Worm (Caenorhabditis elegans): ENCODE data around the gene ttr-29.

The ttr-29 gene

DNA sequence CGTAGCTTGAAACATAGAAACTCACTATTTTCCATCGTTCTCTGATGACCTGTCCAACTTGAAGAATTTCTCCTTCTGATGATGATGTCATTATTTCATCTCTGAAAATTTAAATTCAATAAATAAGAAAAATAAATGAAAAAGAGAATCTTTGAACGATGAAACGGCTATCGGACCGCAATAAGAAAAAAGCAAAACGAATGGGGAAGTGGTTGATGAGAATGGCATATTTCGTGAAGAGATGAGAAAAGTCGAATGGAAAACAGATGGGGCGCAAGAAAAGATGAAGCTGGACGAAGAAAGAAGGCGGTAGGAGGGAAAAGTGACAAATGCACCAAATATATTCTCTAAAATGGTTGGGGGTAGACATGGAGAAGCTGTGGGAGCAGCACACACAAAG lies 10.9 kb downstream of the ttr-29 start, which contains the start of gene ttbk-7:
ttbk-7 (minus strand) TSS at position 101 of the 400 bp plus-strand sequence.
- TF ChIP-seq med-1 (GFP tag; optimal IDR thresholded peaks at IDR 0.05; ENCODE audit: insufficient read depth) (no peak), klf-2 (GFP tag; conservative IDR thresholded peaks at IDR 0.05) (no peak)

ce11 chrV:12885860-12886259 lies 20.8 kb downstream of the ttr-29 start, which contains the start of gene glb-24:
Gene glb-24, minus strand, starts transcription at chrV:12885960.
- TF ChIP-seq tab-1 (GFP tag; IDR thresholded peaks at IDR 0.05), result no peak
- TF ChIP-seq med-1 (GFP tag; optimal IDR thresholded peaks at IDR 0.05; ENCODE audit: insufficient read depth), result no peak
- TF ChIP-seq flt-1 (GFP tag; IDR thresholded peaks at IDR 0.05), result no peak
- TF ChIP-seq klf-2 (GFP tag; conservative IDR thresholded peaks at IDR 0.05), result no peak
- TF ChIP-seq T22C8.4 (GFP tag; IDR thresholded peaks at IDR 0.05), result no peak
- no peak for TF ChIP-seq ztf-23 (GFP tag; IDR thresholded peaks at IDR 0.05)
- no peak for TF ChIP-seq ref-1 (GFP tag; conservative IDR thresholded peaks at IDR 0.05)
- TF ChIP-seq cog-1 (tag; optimal IDR thresholded peaks at IDR 0.05), result no peak
- no peak for TF ChIP-seq ztf-29 (GFP tag; IDR thresholded peaks at IDR 0.05)

DNA sequence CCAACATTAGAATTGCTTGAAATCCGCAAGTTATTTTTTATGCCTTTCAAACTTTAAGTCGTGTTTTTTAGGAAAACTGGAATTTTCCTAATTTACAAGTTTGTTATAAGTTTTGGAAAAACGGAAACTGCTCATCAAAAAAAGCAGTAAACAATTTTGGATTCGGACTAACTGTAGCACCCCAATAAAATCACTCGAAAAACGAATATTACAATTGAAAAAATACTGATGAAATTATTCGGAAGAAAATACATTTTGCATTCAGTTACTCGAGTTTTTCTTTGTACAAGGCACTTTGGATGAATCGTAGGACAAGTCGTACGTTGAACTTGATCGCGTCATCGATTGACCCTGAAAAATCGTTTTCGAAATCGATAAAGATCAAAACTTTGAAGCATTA lies 24.3 kb downstream of the ttr-29 start:
- no peak for TF ChIP-seq cog-1 (tag; optimal IDR thresholded peaks at IDR 0.05)
- TF ChIP-seq ztf-23 (GFP tag; IDR thresholded peaks at IDR 0.05), result no peak
- no peak for TF ChIP-seq flt-1 (GFP tag; IDR thresholded peaks at IDR 0.05)
- no peak for TF ChIP-seq T22C8.4 (GFP tag; IDR thresholded peaks at IDR 0.05)

DNA sequence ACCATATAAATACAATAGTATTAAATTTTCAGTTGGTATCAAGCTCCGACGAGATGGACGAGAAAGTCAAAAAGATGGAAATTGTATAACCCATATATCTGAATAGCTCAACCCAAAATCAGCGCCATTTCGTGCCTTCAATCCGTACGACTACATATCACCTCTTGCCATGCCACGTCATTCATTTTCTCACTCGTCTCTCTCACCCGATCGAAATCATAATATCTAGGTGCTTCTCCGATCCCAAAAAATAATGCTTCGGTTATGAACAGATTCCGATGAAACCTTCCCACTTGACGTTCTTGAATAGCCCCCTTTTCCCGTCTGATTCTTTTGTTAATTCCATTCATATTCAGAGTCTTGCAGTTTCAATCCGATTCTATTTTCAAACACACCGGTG lies 25.2 kb downstream of the ttr-29 start:
- no peak for TF ChIP-seq ztf-23 (GFP tag; IDR thresholded peaks at IDR 0.05)
- TF ChIP-seq klf-2 (GFP tag; conservative IDR thresholded peaks at IDR 0.05), result no peak
- no peak for TF ChIP-seq tab-1 (GFP tag; IDR thresholded peaks at IDR 0.05)
- no peak for TF ChIP-seq ztf-29 (GFP tag; IDR thresholded peaks at IDR 0.05)
- TF ChIP-seq flt-1 (GFP tag; IDR thresholded peaks at IDR 0.05), result no peak
- no peak for TF ChIP-seq T22C8.4 (GFP tag; IDR thresholded peaks at IDR 0.05)
- no peak for TF ChIP-seq ref-1 (GFP tag; conservative IDR thresholded peaks at IDR 0.05)
- no peak for TF ChIP-seq cog-1 (tag; optimal IDR thresholded peaks at IDR 0.05)
- no peak for TF ChIP-seq med-1 (GFP tag; optimal IDR thresholded peaks at IDR 0.05; ENCODE audit: insufficient read depth)

- TF ChIP-seq flt-1 (GFP tag; IDR thresholded peaks at IDR 0.05) (no peak), cog-1 (tag; optimal IDR thresholded peaks at IDR 0.05) (no peak), ref-1 (GFP tag; conservative IDR thresholded peaks at IDR 0.05) (no peak), tab-1 (GFP tag; IDR thresholded peaks at IDR 0.05) (no peak)
These were observed 27.3 kb downstream of the ttr-29 start for ce11 chrV:12879349-12879748.

- no peak for TF ChIP-seq T22C8.4 (GFP tag; IDR thresholded peaks at IDR 0.05)
- TF ChIP-seq med-1 (GFP tag; optimal IDR thresholded peaks at IDR 0.05; ENCODE audit: insufficient read depth), result no peak
- no peak for TF ChIP-seq ztf-23 (GFP tag; IDR thresholded peaks at IDR 0.05)
- TF ChIP-seq flt-1 (GFP tag; IDR thresholded peaks at IDR 0.05), result no peak
- no peak for TF ChIP-seq klf-2 (GFP tag; conservative IDR thresholded peaks at IDR 0.05)
- TF ChIP-seq ztf-29 (GFP tag; IDR thresholded peaks at IDR 0.05), result no peak
- TF ChIP-seq tab-1 (GFP tag; IDR thresholded peaks at IDR 0.05), result no peak
- no peak for TF ChIP-seq ref-1 (GFP tag; conservative IDR thresholded peaks at IDR 0.05)
- TF ChIP-seq cog-1 (tag; optimal IDR thresholded peaks at IDR 0.05), result no peak
These were observed 29.1 kb downstream of the ttr-29 start for ce11 chrV:12877579-12877978.

- TF ChIP-seq med-1 (GFP tag; optimal IDR thresholded peaks at IDR 0.05; ENCODE audit: insufficient read depth) (no peak), tab-1 (GFP tag; IDR thresholded peaks at IDR 0.05) (no peak), ref-1 (GFP tag; conservative IDR thresholded peaks at IDR 0.05) (no peak), ztf-29 (GFP tag; IDR thresholded peaks at IDR 0.05) (no peak), T22C8.4 (GFP tag; IDR thresholded peaks at IDR 0.05) (no peak), cog-1 (tag; optimal IDR thresholded peaks at IDR 0.05) (no peak), flt-1 (GFP tag; IDR thresholded peaks at IDR 0.05) (no peak), klf-2 (GFP tag; conservative IDR thresholded peaks at IDR 0.05) (no peak)
These were observed 29.9 kb downstream of the ttr-29 start for ce11 chrV:12876708-12877107.

- TF ChIP-seq T22C8.4 (GFP tag; IDR thresholded peaks at IDR 0.05) (no peak), med-1 (GFP tag; optimal IDR thresholded peaks at IDR 0.05; ENCODE audit: insufficient read depth) (no peak), klf-2 (GFP tag; conservative IDR thresholded peaks at IDR 0.05) (no peak)
These were observed 30.8 kb downstream of the ttr-29 start for ce11 chrV:12875850-12876249.

DNA sequence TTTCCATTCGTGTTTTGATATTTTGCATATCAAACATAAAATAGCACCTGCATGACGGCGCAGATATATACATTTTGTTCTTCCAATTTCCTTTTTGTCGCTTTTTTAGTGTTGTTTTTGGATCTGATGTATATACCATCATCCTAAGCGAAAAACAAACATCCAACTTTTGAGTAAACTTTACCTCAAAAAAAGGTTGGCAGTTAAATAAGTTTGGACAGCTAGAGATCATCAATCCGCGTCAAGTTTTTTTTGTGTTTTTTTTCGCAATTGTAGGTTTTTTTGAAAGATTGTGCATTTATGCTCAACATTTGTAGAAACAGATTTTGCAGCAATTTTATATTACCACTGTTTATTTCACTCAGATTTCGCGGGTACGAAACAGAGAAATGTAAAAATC lies 34.9 kb downstream of the ttr-29 start, which contains the start of gene bus-19:
bus-19 (plus strand) TSS at position 301 of the 400 bp plus-strand sequence.
- no peak for TF ChIP-seq ztf-23 (GFP tag; IDR thresholded peaks at IDR 0.05)
- TF ChIP-seq ztf-29 (GFP tag; IDR thresholded peaks at IDR 0.05), result no peak
- no peak for TF ChIP-seq cog-1 (tag; optimal IDR thresholded peaks at IDR 0.05)
- no peak for TF ChIP-seq ref-1 (GFP tag; conservative IDR thresholded peaks at IDR 0.05)
- no peak for TF ChIP-seq med-1 (GFP tag; optimal IDR thresholded peaks at IDR 0.05; ENCODE audit: insufficient read depth)
- no peak for TF ChIP-seq T22C8.4 (GFP tag; IDR thresholded peaks at IDR 0.05)
- TF ChIP-seq tab-1 (GFP tag; IDR thresholded peaks at IDR 0.05), result no peak
- no peak for TF ChIP-seq klf-2 (GFP tag; conservative IDR thresholded peaks at IDR 0.05)
- no peak for TF ChIP-seq flt-1 (GFP tag; IDR thresholded peaks at IDR 0.05)

- TF ChIP-seq tab-1 (GFP tag; IDR thresholded peaks at IDR 0.05), result no peak
- no peak for TF ChIP-seq flt-1 (GFP tag; IDR thresholded peaks at IDR 0.05)
- no peak for TF ChIP-seq klf-2 (GFP tag; conservative IDR thresholded peaks at IDR 0.05)
- TF ChIP-seq cog-1 (tag; optimal IDR thresholded peaks at IDR 0.05), result no peak
- no peak for TF ChIP-seq ztf-29 (GFP tag; IDR thresholded peaks at IDR 0.05)
- no peak for TF ChIP-seq ztf-23 (GFP tag; IDR thresholded peaks at IDR 0.05)
These were observed 35.9 kb downstream of the ttr-29 start for ce11 chrV:12870740-12871139.

ce11 chrV:12869948-12870347 lies 36.7 kb downstream of the ttr-29 start, which contains the start of gene T07F10.3:
Gene T07F10.3, minus strand, starts transcription at chrV:12870045.
- TF ChIP-seq flt-1 (GFP tag; IDR thresholded peaks at IDR 0.05) (peak; percentile 85), cog-1 (tag; optimal IDR thresholded peaks at IDR 0.05) (peak; percentile 77), klf-2 (GFP tag; conservative IDR thresholded peaks at IDR 0.05) (peak; percentile 67; the same call in 1 of the 2 replicates), T22C8.4 (GFP tag; IDR thresholded peaks at IDR 0.05) (peak; percentile 23; the same call in 1 of the 2 replicates), ref-1 (GFP tag; conservative IDR thresholded peaks at IDR 0.05) (no peak), tab-1 (GFP tag; IDR thresholded peaks at IDR 0.05) (no peak), med-1 (GFP tag; optimal IDR thresholded peaks at IDR 0.05; ENCODE audit: insufficient read depth) (no peak), ztf-29 (GFP tag; IDR thresholded peaks at IDR 0.05) (no peak), ztf-23 (GFP tag; IDR thresholded peaks at IDR 0.05) (peak; percentile 87)

All from whole organism, midembryonic.